Fruit fly (Drosophila melanogaster): ENCODE data around the gene CG43335.
A peak's percentile ranks its signal among the peaks of the same experiment; 100 is the strongest.

CG43335 gene

DNA sequence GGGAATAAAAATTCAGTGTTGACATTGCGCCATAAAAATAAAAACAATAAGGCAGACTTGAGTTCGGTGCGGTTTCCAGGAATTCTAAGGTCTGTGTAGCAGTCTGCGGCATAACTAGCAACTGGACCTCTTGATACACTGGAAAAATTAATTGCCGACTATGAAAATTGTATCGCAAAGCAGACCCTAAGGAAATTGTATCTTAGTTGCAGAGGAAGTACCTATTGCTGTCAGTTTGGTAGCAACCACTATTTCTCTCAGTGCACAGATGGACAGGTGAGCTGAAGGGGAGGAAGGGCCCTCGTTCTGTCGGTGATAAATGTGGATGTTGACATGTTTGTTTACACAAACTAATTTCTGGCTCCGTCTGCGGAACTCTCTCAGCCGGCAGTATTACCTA lies 9.5 kb downstream of the CG43335 start (continued):
- TF ChIP-seq CG13296 (GFP tag; optimal IDR thresholded peaks at IDR 0.05) (no peak), zen (tag; optimal IDR thresholded peaks at IDR 0.05) (no peak), CG30403 (GFP tag; optimal IDR thresholded peaks at IDR 0.05) (peak; percentile 32), CG32772 (GFP tag; IDR thresholded peaks at IDR 0.05) (peak; percentile 35; the same call in 1 of the 2 replicates), Neu2 (GFP tag; optimal IDR thresholded peaks at IDR 0.05; ENCODE audit: borderline replicate concordance) (no peak), CG7556 (GFP tag; optimal IDR thresholded peaks at IDR 0.05) (peak; percentile 9), gem (tag; optimal IDR thresholded peaks at IDR 0.05) (peak; percentile 71), CG12071 (GFP tag; optimal IDR thresholded peaks at IDR 0.05) (no peak), E2f2 (GFP tag; IDR thresholded peaks at IDR 0.05) (no peak), Lim3 (GFP tag; IDR thresholded peaks at IDR 0.05) (no peak), CG18262 (tag; optimal IDR thresholded peaks at IDR 0.05) (peak; percentile 66), CG3065 (GFP tag; optimal IDR thresholded peaks at IDR 0.05) (peak; percentile 12), CG10565 (GFP tag; optimal IDR thresholded peaks at IDR 0.05) (no peak), pum (GFP tag; optimal IDR thresholded peaks at IDR 0.05) (peak; percentile 84), org-1 (GFP tag; optimal IDR thresholded peaks at IDR 0.05) (peak; percentile 39), nerfin-1 (tag; optimal IDR thresholded peaks at IDR 0.05) (peak; percentile 32), CG17328 (GFP tag; IDR thresholded peaks at IDR 0.05) (peak; percentile 54), D19A (tag; optimal IDR thresholded peaks at IDR 0.05) (peak; percentile 18), CG8924 (tag; optimal IDR thresholded peaks at IDR 0.05) (peak; percentile 9), Xbp1 (GFP tag; optimal IDR thresholded peaks at IDR 0.05) (peak; percentile 17), CG10543 (GFP tag; optimal IDR thresholded peaks at IDR 0.05) (no peak), Ets65A (GFP tag) (peak; percentile 96), chm (GFP tag; IDR thresholded peaks at IDR 0.05) (peak; percentile 30; the same call in 1 of the 2 replicates), pho (GFP tag; optimal IDR thresholded peaks at IDR 0.05) (no peak), sens (GFP tag) (peak; percentile 98), CG4820 (GFP tag; optimal IDR thresholded peaks at IDR 0.05) (peak; percentile 16), CG17186 (GFP tag; optimal IDR thresholded peaks at IDR 0.05) (no peak), Hand (GFP tag; optimal IDR thresholded peaks at IDR 0.05) (no peak), mam (GFP tag; optimal IDR thresholded peaks at IDR 0.05) (peak; percentile 16), CG16863 (GFP tag; optimal IDR thresholded peaks at IDR 0.05) (peak; percentile 13), CG10267 (tag; optimal IDR thresholded peaks at IDR 0.05) (peak; percentile 49), da (GFP tag; optimal IDR thresholded peaks at IDR 0.05) (no peak), Hmr (GFP tag; optimal IDR thresholded peaks at IDR 0.05) (no peak), vvl (GFP tag; IDR thresholded peaks at IDR 0.05) (peak; percentile 46), lab (GFP tag; optimal IDR thresholded peaks at IDR 0.05) (no peak), CG15696 (tag; optimal IDR thresholded peaks at IDR 0.05) (peak; percentile 64), chif (GFP tag; optimal IDR thresholded peaks at IDR 0.05) (peak; percentile 32 to 64), CG12391 (tag; optimal IDR thresholded peaks at IDR 0.05) (peak; percentile 35), CG15269 (tag; optimal IDR thresholded peaks at IDR 0.05) (no peak), CG4404 (GFP tag; IDR thresholded peaks at IDR 0.05) (peak; percentile 77), CG10959 (GFP tag; IDR thresholded peaks at IDR 0.05) (peak; percentile 62), CG10366 (GFP tag; IDR thresholded peaks at IDR 0.05) (no peak), aop (GFP tag; IDR thresholded peaks at IDR 0.05) (0 out of 2 replicates have a peak, but pooled peaks have one; percentile 23), croc (GFP tag; conservative IDR thresholded peaks at IDR 0.05) (peak; percentile 21; the same call in 1 of the 3 replicates), rib (GFP tag; IDR thresholded peaks at IDR 0.05) (no peak), dmrt99B (tag; optimal IDR thresholded peaks at IDR 0.05) (peak; percentile 19), Rx (GFP tag; IDR thresholded peaks at IDR 0.05) (peak; percentile 38; the same call in 1 of the 2 replicates), unpg (GFP tag; optimal IDR thresholded peaks at IDR 0.05) (peak; percentile 44), her (GFP tag; optimal IDR thresholded peaks at IDR 0.05) (peak; percentile 28), crp (GFP tag; optimal IDR thresholded peaks at IDR 0.05) (no peak), Dll (GFP tag; IDR thresholded peaks at IDR 0.05; ENCODE audit: partially characterized antibody) (no peak)
